Worm (Caenorhabditis elegans) whole organism, L1 larva: ENCODE measurements around the gene srx-73.

Experiments
- Y116A8C.19 ChIP-seq: sonication (generic microtip); optimal IDR thresholded peaks from 2 replicates; lab custom pipeline; 2016; ENCODE audit warnings: missing compliant biosample characterization, missing genetic modification characterization, borderline replicate concordance
- alr-1 ChIP-seq: fragments of 200-800 bp; sonication (Bioruptor generic); optimal IDR thresholded peaks from 2 replicates; lab custom pipeline; 2018; ENCODE audit warnings: borderline replicate concordance, mild to moderate bottlenecking, missing genetic modification characterization, missing compliant biosample characterization
- nhr-237 ChIP-seq: fragments of 150-350 bp; optimal IDR thresholded peaks from 2 replicates; lab custom pipeline; 2014; ENCODE audit warnings: missing biosample characterization, missing genetic modification characterization
- nhr-71 ChIP-seq: sonication (generic microtip); optimal IDR thresholded peaks from 2 replicates; lab custom pipeline; 2016; ENCODE audit warnings: mild to moderate bottlenecking, missing genetic modification characterization, moderate library complexity, missing compliant biosample characterization

DNA sequence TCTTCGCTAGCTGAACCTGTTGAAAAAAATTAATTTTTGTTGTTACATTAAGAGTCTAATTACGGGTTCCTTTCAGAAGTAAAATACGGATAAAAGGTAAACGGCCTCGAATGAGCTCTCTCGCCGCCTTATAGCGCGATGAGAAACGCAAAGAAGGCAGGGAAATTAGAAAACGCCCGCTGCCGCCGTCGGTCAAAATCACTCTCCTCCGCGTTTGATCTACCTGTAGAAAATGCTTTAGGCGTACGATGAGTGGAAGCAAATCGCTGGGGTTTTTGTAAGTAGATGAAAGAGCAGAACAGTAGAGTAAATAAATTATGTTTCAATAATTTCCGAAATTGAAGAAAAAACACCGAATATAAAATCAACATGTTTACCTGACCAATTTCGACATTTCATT lies 28.4 kb downstream of the srx-73 start:
- no peak for TF ChIP-seq nhr-71
- TF ChIP-seq nhr-237, result no peak
- TF ChIP-seq alr-1 (tag; lab: Kevin White, UChicago), result no peak
- no peak for TF ChIP-seq Y116A8C.19 (tag; lab: Kevin White, UChicago)
